Fruit fly (Drosophila melanogaster) S2 (cell line): Measurements from ENCODE around the gene ATPsynepsilonL.

Experiments used
- CG8478 ChIP-seq: fragments of >200 bp; optimal IDR thresholded peaks from 2 replicates; lab custom pipeline; 2018
- CTCF ChIP-seq, 2 experiments: fragments of >200 bp; optimal IDR thresholded peaks; 2 replicates each; lab custom pipeline; 2018

The ATPsynepsilonL gene

dm6 chr3R:10087206-10087927 lies 34.2 kb upstream of the ATPsynepsilonL start:
- TF ChIP-seq CTCF (optimal IDR thresholded peaks at IDR 0.05; lab: Kevin White, UChicago), result no peak
- TF ChIP-seq CG8478 (lab: Kevin White, UChicago), result peak; percentile 41

DNA sequence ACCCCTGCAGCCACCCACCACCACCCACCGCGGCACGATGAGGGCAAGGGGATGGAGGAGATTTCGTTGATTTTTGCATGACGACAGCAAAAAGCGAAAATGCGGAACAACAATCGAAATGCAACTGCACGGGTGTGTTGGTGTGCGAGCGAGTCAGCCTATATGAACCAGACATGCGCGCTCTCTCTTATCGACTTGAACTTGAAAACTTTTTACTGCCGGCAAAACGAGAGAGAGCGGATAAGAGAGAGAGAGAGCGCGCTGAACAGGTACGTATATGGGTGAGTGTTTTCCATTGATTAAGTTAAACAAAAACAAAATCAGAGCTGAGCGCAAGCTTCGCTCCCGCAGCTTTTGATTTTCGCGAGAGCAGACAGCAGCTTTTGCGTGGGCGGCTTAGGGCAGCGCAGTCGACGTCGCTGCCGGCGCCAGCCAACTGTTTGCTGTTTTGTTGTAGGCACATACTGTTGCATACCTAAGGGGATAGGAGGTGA lies 32.4 kb upstream of the ATPsynepsilonL start:
- no peak for TF ChIP-seq CTCF (optimal IDR thresholded peaks at IDR 0.05; lab: Kevin White, UChicago)
- no peak for TF ChIP-seq CG8478 (lab: Kevin White, UChicago)

- TF ChIP-seq CG8478 (lab: Kevin White, UChicago), result no peak
These were observed 30.7 kb upstream of the ATPsynepsilonL start for dm6 chr3R:10090906-10091305.

DNA sequence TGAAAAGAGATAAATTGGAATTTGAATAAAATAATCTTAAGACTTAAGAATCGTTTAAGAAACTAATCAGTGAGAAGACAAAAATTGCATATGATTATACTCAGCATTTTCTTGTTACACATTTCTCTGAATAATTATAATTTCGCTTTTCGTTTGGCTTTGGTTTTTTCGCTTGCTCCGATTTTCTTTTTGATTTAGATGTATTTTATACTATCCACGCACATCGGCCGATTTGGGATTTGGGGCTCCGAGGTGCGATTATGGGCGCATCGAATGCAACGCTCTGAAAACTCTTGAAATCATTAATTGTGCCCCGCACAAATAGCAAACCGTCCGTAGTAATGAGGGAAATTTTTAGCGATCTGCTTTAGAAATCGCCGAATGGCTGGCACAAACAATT lies 30.1 kb upstream of the ATPsynepsilonL start:
- no peak for TF ChIP-seq CTCF (optimal IDR thresholded peaks at IDR 0.05; lab: Kevin White, UChicago)
- TF ChIP-seq CG8478 (lab: Kevin White, UChicago), result no peak

- TF ChIP-seq CG8478 (lab: Kevin White, UChicago) (peak; percentile 26), CTCF (optimal IDR thresholded peaks at IDR 0.05; lab: Kevin White, UChicago) (no peak)
These were observed 28.1 kb upstream of the ATPsynepsilonL start for dm6 chr3R:10093252-10094030.

dm6 chr3R:10095052-10095451 lies 26.5 kb upstream of the ATPsynepsilonL start:
- TF ChIP-seq CTCF (optimal IDR thresholded peaks at IDR 0.05; lab: Kevin White, UChicago), result no peak
- TF ChIP-seq CG8478 (lab: Kevin White, UChicago), result no peak

- no peak for TF ChIP-seq CTCF (optimal IDR thresholded peaks at IDR 0.05; lab: Kevin White, UChicago)
- TF ChIP-seq CG8478 (lab: Kevin White, UChicago), result no peak
These were observed 25.8 kb upstream of the ATPsynepsilonL start for dm6 chr3R:10095765-10096164.

DNA sequence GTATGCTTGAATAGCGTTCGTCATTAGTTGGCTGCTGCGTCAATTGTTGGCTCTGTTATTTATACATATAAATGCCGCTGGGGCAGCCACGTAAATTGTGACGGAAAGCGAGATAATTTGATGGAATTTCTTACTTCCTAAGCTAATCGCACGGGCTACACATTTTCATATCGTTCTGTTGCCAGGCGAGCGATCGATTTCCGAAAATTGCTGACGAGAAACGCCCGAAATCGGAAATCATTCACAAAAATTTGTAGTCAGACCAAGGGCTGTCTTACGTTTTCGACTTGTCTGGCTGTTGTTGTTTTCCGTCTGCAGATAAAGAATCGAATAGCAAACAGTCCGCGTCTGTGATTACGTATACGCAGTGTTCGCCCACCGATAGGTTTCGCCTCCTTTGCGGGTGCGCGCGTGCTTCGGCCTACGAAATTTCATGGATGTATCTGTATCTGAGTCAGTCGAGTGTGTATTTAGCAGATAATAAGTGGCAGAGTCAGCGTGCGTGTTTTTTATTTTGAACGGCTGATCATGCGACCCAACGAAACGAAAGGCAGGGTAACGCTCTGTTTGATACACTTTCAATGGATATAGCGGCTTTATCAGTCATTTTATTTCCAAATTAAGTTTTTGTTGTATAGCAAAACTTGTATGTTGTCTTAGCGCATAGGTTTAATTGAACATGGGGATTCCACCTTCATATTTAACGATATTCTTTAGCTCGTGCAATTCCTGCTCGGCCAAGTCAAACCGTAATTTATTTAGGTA lies 23.9 kb upstream of the ATPsynepsilonL start:
- TF ChIP-seq CG8478 (lab: Kevin White, UChicago) (no peak), CTCF (optimal IDR thresholded peaks at IDR 0.05; lab: Kevin White, UChicago) (no peak)

DNA sequence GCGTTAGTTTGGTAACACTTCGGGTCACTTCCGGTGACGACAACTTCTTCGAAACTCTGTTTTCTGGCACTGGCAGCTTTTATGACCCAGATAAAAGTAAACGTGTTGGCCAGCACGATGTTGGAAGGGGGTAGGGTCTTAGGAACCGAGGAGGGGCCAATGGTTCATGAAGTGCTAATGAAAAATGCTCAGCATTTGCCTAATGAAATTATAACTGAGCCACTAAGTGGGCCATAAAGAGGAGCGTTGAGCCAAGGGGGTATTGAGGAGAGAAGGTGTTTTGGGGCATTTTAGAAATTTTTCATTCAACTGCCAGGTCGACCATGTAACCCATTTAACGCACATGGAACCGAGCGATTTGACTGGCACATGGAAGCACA lies 23.3 kb upstream of the ATPsynepsilonL start:
- no peak for TF ChIP-seq CG8478 (lab: Kevin White, UChicago)

DNA sequence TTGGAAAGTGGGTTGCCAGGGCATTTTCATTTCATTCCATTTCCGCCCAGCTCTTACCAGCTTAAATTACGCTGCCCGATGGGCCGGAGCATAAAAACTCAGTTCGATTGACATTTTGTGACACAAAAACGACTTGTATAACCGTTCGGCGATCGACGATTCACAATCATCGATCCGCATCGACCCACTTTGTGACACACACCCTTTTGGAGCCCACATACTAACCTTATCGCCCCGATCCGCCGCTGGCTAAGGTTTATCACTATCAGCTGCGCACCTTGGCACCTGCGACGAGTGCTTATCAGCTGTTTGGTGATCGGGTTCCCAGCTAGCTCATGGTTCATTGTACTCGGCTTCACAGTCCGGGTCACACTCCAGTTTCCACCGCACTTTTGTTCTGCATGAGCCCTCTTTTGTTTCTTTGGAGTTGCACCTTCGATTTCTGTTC lies 22.1 kb upstream of the ATPsynepsilonL start:
- TF ChIP-seq CTCF (optimal IDR thresholded peaks at IDR 0.05; lab: Kevin White, UChicago) (no peak), CG8478 (lab: Kevin White, UChicago) (no peak)

DNA sequence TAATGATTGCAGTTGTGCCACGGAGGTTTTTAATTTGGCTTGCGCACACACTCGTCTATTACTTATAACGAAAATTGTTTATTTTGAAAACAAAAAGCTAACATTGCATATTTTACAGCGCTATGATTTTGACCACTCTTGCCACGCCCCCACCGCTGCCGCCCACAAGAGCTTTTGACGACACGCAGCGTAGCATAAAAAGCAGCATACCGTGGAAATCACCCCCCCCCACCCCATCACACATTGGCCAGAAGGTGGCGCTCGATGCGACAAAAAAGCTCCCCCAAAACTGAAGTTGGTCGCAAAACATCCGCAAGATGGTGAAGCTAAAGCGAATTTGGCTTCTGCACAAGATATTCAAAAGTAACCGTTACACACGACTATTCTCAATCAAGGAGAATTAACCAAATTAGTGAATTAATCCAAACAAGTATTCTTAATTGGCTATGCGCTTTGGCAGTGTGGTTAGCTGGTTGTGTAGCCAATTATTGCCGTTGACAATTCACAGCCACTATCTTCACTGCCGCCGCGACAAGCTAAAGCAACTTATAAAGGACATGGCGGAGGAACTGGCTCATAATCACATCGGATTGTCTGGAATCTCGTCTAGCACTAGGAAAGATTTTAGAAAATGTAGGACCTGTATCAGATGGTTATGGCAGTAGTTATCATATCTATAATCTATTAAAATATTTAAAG lies 20.9 kb upstream of the ATPsynepsilonL start:
- no peak for TF ChIP-seq CG8478 (lab: Kevin White, UChicago)
- peak; percentile 77 to 78 for TF ChIP-seq CTCF (optimal IDR thresholded peaks at IDR 0.05; lab: Kevin White, UChicago)

DNA sequence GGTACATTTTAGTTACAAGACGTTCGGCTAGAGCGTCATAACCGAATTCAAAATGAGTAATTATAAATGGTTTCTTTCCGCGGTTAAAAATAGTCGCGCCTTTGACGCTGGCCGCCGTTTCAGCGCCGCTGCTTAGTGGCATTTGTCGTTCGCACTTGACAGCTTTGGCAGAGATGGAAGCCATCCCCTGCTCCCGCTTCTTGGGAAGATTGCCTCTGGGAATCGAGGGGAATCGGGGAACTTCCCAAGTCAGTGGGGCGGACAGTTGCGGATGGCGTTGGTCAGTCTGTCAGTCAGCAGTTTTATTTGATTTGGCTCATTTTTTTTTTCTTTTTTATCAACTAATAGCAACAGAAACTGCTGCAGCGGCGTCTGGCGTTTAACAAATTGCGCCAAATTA lies 14.8 kb upstream of the ATPsynepsilonL start:
- TF ChIP-seq CG8478 (lab: Kevin White, UChicago) (no peak), CTCF (optimal IDR thresholded peaks at IDR 0.05; lab: Kevin White, UChicago) (no peak)

DNA sequence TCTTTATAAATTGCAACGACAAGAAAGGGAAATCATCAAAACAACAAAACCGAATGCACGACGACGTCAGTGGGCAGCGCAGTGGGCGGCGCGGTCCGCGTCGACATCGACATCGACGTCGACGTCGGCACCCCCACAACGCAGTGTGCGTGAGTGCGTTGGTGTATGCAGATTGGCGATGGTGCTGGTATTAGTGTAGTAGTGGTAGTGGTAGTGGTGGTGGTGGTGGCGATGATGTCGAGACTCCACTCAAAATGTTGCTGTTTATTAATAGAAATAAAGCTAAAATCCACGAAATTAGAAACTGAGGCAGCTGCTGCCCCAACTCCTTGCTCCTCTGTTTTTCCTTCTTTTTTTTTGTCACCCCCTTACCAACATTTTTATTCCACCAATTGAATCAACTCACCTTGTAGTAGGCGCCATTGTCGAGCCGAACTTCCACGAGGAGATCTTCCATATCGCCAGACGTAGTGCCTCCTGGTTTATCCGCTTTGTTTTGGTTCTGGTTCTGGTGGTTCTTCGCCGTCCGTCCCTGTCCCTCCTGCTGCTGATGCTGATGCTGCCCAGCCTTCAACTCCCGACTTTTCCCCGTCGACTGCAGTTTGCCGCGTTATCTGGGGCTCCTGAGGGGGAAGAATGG lies 13.2 kb upstream of the ATPsynepsilonL start:
- TF ChIP-seq CTCF (optimal IDR thresholded peaks at IDR 0.05; lab: Kevin White, UChicago) (no peak), CG8478 (lab: Kevin White, UChicago) (no peak)
